Fruit fly (Drosophila melanogaster) whole organism, embryonic: ENCODE data around the gene CG3626.

Experiments
- Asciz ChIP-seq: fragments of 200-800 bp; sonication (Bioruptor generic); optimal IDR thresholded peaks from 2 replicates; lab custom pipeline; 2017; ENCODE audit warnings: missing biosample characterization, mild to moderate bottlenecking, missing genetic modification characterization, missing genetic modification reagents
- Atf-2 ChIP-seq: fragments of 200-800 bp; sonication (Bioruptor generic); optimal IDR thresholded peaks from 2 replicates; lab custom pipeline; 2016; ENCODE audit warnings: missing biosample characterization, missing genetic modification characterization
- Bteb2 ChIP-seq: fragments of 200-800 bp; sonication (Bioruptor generic); optimal IDR thresholded peaks from 2 replicates; lab custom pipeline; 2016; ENCODE audit warnings: missing biosample characterization, missing genetic modification characterization
- CG10147 ChIP-seq: fragments of 200-800 bp; sonication (Bioruptor generic); optimal IDR thresholded peaks from 2 replicates; lab custom pipeline; 2019; ENCODE audit warnings: missing biosample characterization, mild to moderate bottlenecking, missing genetic modification characterization, moderate library complexity
- CG10209 ChIP-seq: fragments of 200-800 bp; sonication (Bioruptor generic); optimal IDR thresholded peaks from 3 replicates; lab custom pipeline; 2017; ENCODE audit warnings: missing biosample characterization, mild to moderate bottlenecking, missing genetic modification characterization, missing genetic modification reagents
- CG11085 ChIP-seq: fragments of 200-800 bp; sonication (Bioruptor generic); IDR thresholded peaks from 2 replicates; pipeline ENCODE4 v1.3.6; 2022; ENCODE audit warnings: missing biosample characterization, missing genetic modification characterization
- CG11696 ChIP-seq: fragments of 200-800 bp; sonication (Bioruptor generic); IDR thresholded peaks from 2 replicates; pipeline ENCODE4 v1.3.6; 2022; ENCODE audit warnings: missing biosample characterization, missing genetic modification characterization
- CG12104 ChIP-seq: fragments of 200-800 bp; sonication (Bioruptor generic); optimal IDR thresholded peaks from 3 replicates; lab custom pipeline; 2016; ENCODE audit warnings: missing biosample characterization, missing genetic modification characterization
- CG1233 ChIP-seq: fragments of 200-800 bp; sonication (Bioruptor generic); optimal IDR thresholded peaks from 4 replicates; lab custom pipeline; 2018; ENCODE audit warnings: missing biosample characterization, mild to moderate bottlenecking, missing genetic modification characterization
- CG13775 ChIP-seq: fragments of 200-800 bp; sonication (Bioruptor generic); optimal IDR thresholded peaks from 3 replicates; lab custom pipeline; 2017; ENCODE audit warnings: missing biosample characterization, mild to moderate bottlenecking, missing genetic modification characterization
- CG14050 ChIP-seq: fragments of 200-800 bp; sonication (Bioruptor generic); IDR thresholded peaks from 3 replicates; pipeline ENCODE4 v1.3.6; 2022; ENCODE audit warnings: missing biosample characterization, missing genetic modification characterization
- CG15696 ChIP-seq: fragments of 200-800 bp; sonication (Bioruptor generic); optimal IDR thresholded peaks from 2 replicates; lab custom pipeline; 2019; ENCODE audit warnings: missing biosample characterization, mild to moderate bottlenecking, missing genetic modification characterization, moderate library complexity
- CG16813 ChIP-seq: fragments of 200-800 bp; sonication (Bioruptor generic); IDR thresholded peaks from 3 replicates; pipeline ENCODE4 v1.3.6; 2022; ENCODE audit warnings: missing biosample characterization, missing genetic modification characterization; ENCODE audit not compliant: partially characterized antibody
- CG2116 ChIP-seq: fragments of 200-800 bp; sonication (Bioruptor generic); optimal IDR thresholded peaks from 3 replicates; lab custom pipeline; 2018; ENCODE audit warnings: missing biosample characterization, mild to moderate bottlenecking, missing genetic modification characterization
- CG2875 ChIP-seq: fragments of 200-800 bp; sonication (Bioruptor generic); optimal IDR thresholded peaks from 2 replicates; lab custom pipeline; 2017; ENCODE audit warnings: missing biosample characterization, mild to moderate bottlenecking, missing genetic modification characterization, missing genetic modification reagents
- CG4282 ChIP-seq: fragments of 200-800 bp; sonication (Bioruptor generic); optimal IDR thresholded peaks from 2 replicates; lab custom pipeline; 2016; ENCODE audit warnings: missing biosample characterization, missing genetic modification characterization
- CG4854 ChIP-seq: fragments of 200-800 bp; sonication (Bioruptor generic); optimal IDR thresholded peaks from 2 replicates; lab custom pipeline; 2016; ENCODE audit warnings: missing biosample characterization, missing genetic modification characterization, inconsistent platforms
- CG5245 ChIP-seq: fragments of 200-800 bp; sonication (Bioruptor generic); optimal IDR thresholded peaks from 3 replicates; lab custom pipeline; 2016; ENCODE audit warnings: missing biosample characterization, missing genetic modification characterization
- CG6765 ChIP-seq: fragments of 200-800 bp; sonication (Bioruptor generic); optimal IDR thresholded peaks from 3 replicates; lab custom pipeline; 2017; ENCODE audit warnings: missing biosample characterization, mild to moderate bottlenecking, missing genetic modification characterization
- CG9817 ChIP-seq: fragments of 200-800 bp; sonication (Bioruptor generic); optimal IDR thresholded peaks from 2 replicates; lab custom pipeline; 2018; ENCODE audit warnings: missing biosample characterization, mild to moderate bottlenecking, missing genetic modification characterization, moderate library complexity
- CTCF ChIP-seq: fragments of 200-800 bp; sonication (Bioruptor generic); optimal IDR thresholded peaks from 2 replicates; lab custom pipeline; 2017; ENCODE audit warnings: missing biosample characterization, mild to moderate bottlenecking, missing genetic modification characterization, moderate library complexity
- CoRest ChIP-seq: fragments of 200-800 bp; sonication (Bioruptor generic); optimal IDR thresholded peaks from 3 replicates; lab custom pipeline; 2018; ENCODE audit warnings: missing biosample characterization, mild to moderate bottlenecking, missing genetic modification characterization, moderate library complexity
- Hr3 ChIP-seq: fragments of 200-800 bp; sonication (Bioruptor generic); optimal IDR thresholded peaks from 3 replicates; lab custom pipeline; 2016; ENCODE audit warnings: missing biosample characterization, missing genetic modification characterization
- Lpt ChIP-seq: fragments of >200 bp; optimal IDR thresholded peaks from 2 replicates; lab custom pipeline; 2018; ENCODE audit warnings: missing biosample characterization, missing genetic modification characterization
- MBD-R2 ChIP-seq: fragments of 200-800 bp; sonication (Bioruptor generic); IDR thresholded peaks from 2 replicates; pipeline ENCODE4 v1.3.6; 2022; ENCODE audit warnings: missing biosample characterization, missing genetic modification characterization
- Mes4 ChIP-seq: fragments of 200-800 bp; sonication (Bioruptor generic); optimal IDR thresholded peaks from 2 replicates; lab custom pipeline; 2016; ENCODE audit warnings: missing biosample characterization, missing genetic modification characterization
- NC2β ChIP-seq: fragments of 200-800 bp; sonication (Bioruptor generic); optimal IDR thresholded peaks from 2 replicates; lab custom pipeline; 2016; ENCODE audit warnings: missing biosample characterization, missing genetic modification characterization
- Pdp1 ChIP-seq, 2 experiments: fragments of 200-800 bp; sonication (Bioruptor generic); optimal IDR thresholded peaks; 3 replicates each; lab custom pipeline; 2016; ENCODE audit warnings: missing biosample characterization in 2 of 2, missing genetic modification characterization in 2 of 2, mild to moderate bottlenecking in 1 of 2, moderate library complexity in 1 of 2
- Rx ChIP-seq: fragments of 200-800 bp; sonication (Bioruptor generic); IDR thresholded peaks from 2 replicates; pipeline ENCODE4 v1.3.6; 2022; ENCODE audit warnings: missing biosample characterization, missing genetic modification characterization
- Sin3A ChIP-seq: fragments of >200 bp; optimal IDR thresholded peaks from 2 replicates; lab custom pipeline; 2018
- Xrp1 ChIP-seq: fragments of 200-800 bp; sonication (Bioruptor generic); IDR thresholded peaks from 2 replicates; pipeline ENCODE4 v1.3.6; 2022; ENCODE audit warnings: missing biosample characterization, missing genetic modification characterization
- ac ChIP-seq: fragments of 200-800 bp; sonication (Bioruptor generic); optimal IDR thresholded peaks from 3 replicates; lab custom pipeline; 2017; ENCODE audit warnings: missing biosample characterization, mild to moderate bottlenecking, missing genetic modification characterization
- al ChIP-seq: fragments of 200-800 bp; sonication (Bioruptor generic); IDR thresholded peaks from 2 replicates; pipeline ENCODE4 v1.3.6; 2022; ENCODE audit warnings: missing biosample characterization, missing genetic modification characterization
- bab2 ChIP-seq: fragments of 200-800 bp; sonication (Bioruptor generic); optimal IDR thresholded peaks from 2 replicates; lab custom pipeline; 2016; ENCODE audit warnings: missing biosample characterization, missing genetic modification characterization
- dan ChIP-seq: fragments of 200-800 bp; sonication (Bioruptor generic); IDR thresholded peaks from 2 replicates; pipeline ENCODE4 v1.3.6; 2022; ENCODE audit warnings: missing biosample characterization, missing genetic modification characterization
- esg ChIP-seq: fragments of 200-800 bp; sonication (Bioruptor generic); conservative IDR thresholded peaks from 2 replicates; pipeline ENCODE4 v1.3.6; 2022; ENCODE audit warnings: missing biosample characterization, missing genetic modification characterization
- fu2 ChIP-seq: fragments of 200-800 bp; sonication (Bioruptor generic); optimal IDR thresholded peaks from 2 replicates; lab custom pipeline; 2016; ENCODE audit warnings: missing biosample characterization, missing genetic modification characterization
- gem ChIP-seq: fragments of 200-800 bp; sonication (Bioruptor generic); optimal IDR thresholded peaks from 2 replicates; lab custom pipeline; 2019; ENCODE audit warnings: missing biosample characterization, mild to moderate bottlenecking, missing genetic modification characterization, moderate library complexity
- gfzf ChIP-seq: fragments of 200-800 bp; sonication (Bioruptor generic); optimal IDR thresholded peaks from 2 replicates; lab custom pipeline; 2016; ENCODE audit warnings: missing biosample characterization, mild to moderate bottlenecking, missing genetic modification characterization, moderate library complexity
- grn ChIP-seq: fragments of 200-800 bp; sonication (Bioruptor generic); optimal IDR thresholded peaks from 3 replicates; lab custom pipeline; 2017; ENCODE audit warnings: missing biosample characterization, missing genetic modification characterization
- kay ChIP-seq: fragments of 200-800 bp; sonication (Bioruptor generic); optimal IDR thresholded peaks from 2 replicates; lab custom pipeline; 2016; ENCODE audit warnings: missing biosample characterization, missing genetic modification characterization
- nerfin-2 ChIP-seq: fragments of 200-800 bp; sonication (Bioruptor generic); IDR thresholded peaks from 2 replicates; pipeline ENCODE4 v1.3.6; 2022; ENCODE audit warnings: missing biosample characterization, missing genetic modification characterization; ENCODE audit not compliant: partially characterized antibody
- peb ChIP-seq: fragments of 200-800 bp; sonication (Bioruptor generic); IDR thresholded peaks from 2 replicates; pipeline ENCODE4 v1.3.6; 2022; ENCODE audit warnings: missing biosample characterization, missing genetic modification characterization
- prd ChIP-seq, 3 experiments: fragments of >200 bp in 2 of 3; fragments of 200-800 bp in 1 of 3; sonication (Bioruptor generic) in 1 of 3; optimal IDR thresholded peaks in 2 of 3; IDR thresholded peaks in 1 of 3; 2 replicates in 2 of 3; 3 replicates in 1 of 3; pipeline versions ENCODE4 v1.3.6 to Lab custom; 2017 to 2022; ENCODE audit warnings: missing biosample characterization in 1 of 3, missing genetic modification characterization in 1 of 3
- row ChIP-seq: fragments of 200-800 bp; sonication (Bioruptor generic); IDR thresholded peaks from 3 replicates; pipeline ENCODE4 v1.3.6; 2022; ENCODE audit warnings: missing biosample characterization, missing genetic modification characterization
- run ChIP-seq: fragments of 200-800 bp; sonication (Bioruptor generic); optimal IDR thresholded peaks from 3 replicates; lab custom pipeline; 2018; ENCODE audit warnings: missing biosample characterization, mild to moderate bottlenecking, missing genetic modification characterization
- tgo ChIP-seq: fragments of 200-800 bp; sonication (Bioruptor generic); IDR thresholded peaks from 3 replicates; pipeline ENCODE4 v1.3.6; 2022; ENCODE audit warnings: missing biosample characterization, missing genetic modification characterization
- tin ChIP-seq: fragments of 200-800 bp; sonication (Bioruptor generic); optimal IDR thresholded peaks from 3 replicates; lab custom pipeline; 2016; ENCODE audit warnings: missing biosample characterization, missing genetic modification characterization
- ttk ChIP-seq: fragments of 200-800 bp; sonication (Bioruptor generic); IDR thresholded peaks from 2 replicates; pipeline ENCODE4 v2.1.2; 2022; ENCODE audit warnings: missing biosample characterization, missing genetic modification characterization
- wek ChIP-seq: fragments of 200-800 bp; sonication (Bioruptor generic); optimal IDR thresholded peaks from 3 replicates; lab custom pipeline; 2018; ENCODE audit warnings: missing biosample characterization, mild to moderate bottlenecking, missing genetic modification characterization, moderate library complexity
- zen2 ChIP-seq: fragments of 200-800 bp; sonication (Bioruptor generic); IDR thresholded peaks from 3 replicates; pipeline ENCODE4 v1.3.6; 2022; ENCODE audit warnings: missing biosample characterization, missing genetic modification characterization; ENCODE audit not compliant: partially characterized antibody

The CG3626 gene

dm6 chrX:4323911-4324368 lies 42.3 kb upstream of the CG3626 start (continued):
- peak; percentile 69 for TF ChIP-seq Xrp1 (GFP tag; lab: Robert Waterston, UW)
- TF ChIP-seq bab2 (GFP tag; lab: Kevin White, UChicago), result peak; percentile 37
- TF ChIP-seq wek (GFP tag; lab: Kevin White, UChicago), result no peak
- peak; percentile 31; the same call in 1 of the 2 replicates for TF ChIP-seq ttk (GFP tag; lab: Robert Waterston, UW)
- no peak for TF ChIP-seq MBD-R2 (GFP tag; lab: Robert Waterston, UW)
- peak; percentile 57 for TF ChIP-seq CG10209 (GFP tag; lab: Kevin White, UChicago)
- peak; percentile 58 for TF ChIP-seq fu2 (GFP tag; lab: Kevin White, UChicago)
- peak; percentile 28 for TF ChIP-seq CG2116
- TF ChIP-seq CG6765 (GFP tag; lab: Kevin White, UChicago), result peak; percentile 50
- TF ChIP-seq CTCF (GFP tag; lab: Kevin White, UChicago), result no peak
- TF ChIP-seq Hr3 (GFP tag; lab: Kevin White, UChicago), result peak; percentile 47
- peak; percentile 9 for TF ChIP-seq Atf-2 (GFP tag; lab: Kevin White, UChicago)
- TF ChIP-seq grn (GFP tag; lab: Kevin White, UChicago), result no peak
- TF ChIP-seq esg (GFP tag; lab: Robert Waterston, UW), result peak; percentile 49
- TF ChIP-seq al (GFP tag; lab: Robert Waterston, UW), result peak; percentile 35; the same call in 1 of the 2 replicates
- TF ChIP-seq dan (GFP tag; lab: Robert Waterston, UW), result no peak
- TF ChIP-seq CG11085 (GFP tag; lab: Robert Waterston, UW), result 0 out of 2 replicates have a peak, but pooled peaks have one; percentile 34
- TF ChIP-seq CG16813, result no peak
- no peak for TF ChIP-seq prd (optimal IDR thresholded peaks at IDR 0.05; lab: Kevin White, UChicago)
- TF ChIP-seq prd (GFP tag; IDR thresholded peaks at IDR 0.05; lab: Robert Waterston, UW), result peak; percentile 45; the same call in 2 of the 3 replicates
- TF ChIP-seq Bteb2, result peak; percentile 40
- peak; percentile 68 for TF ChIP-seq CoRest
- no peak for TF ChIP-seq gfzf (GFP tag; lab: Kevin White, UChicago)
- peak; percentile 15 for TF ChIP-seq Mes4 (GFP tag; lab: Kevin White, UChicago)
- peak in 1 of 2 experiments; percentile 49 for TF ChIP-seq Pdp1 (GFP tag; optimal IDR thresholded peaks at IDR 0.05; lab: Kevin White, UChicago)
- TF ChIP-seq tin (GFP tag; lab: Kevin White, UChicago), result peak; percentile 52
- TF ChIP-seq CG2875 (GFP tag; lab: Kevin White, UChicago), result no peak
- TF ChIP-seq row (GFP tag; lab: Robert Waterston, UW), result peak; percentile 67
- peak; percentile 18 for TF ChIP-seq Asciz (GFP tag; lab: Kevin White, UChicago)
- TF ChIP-seq CG14050 (GFP tag; lab: Robert Waterston, UW), result peak; percentile 47; the same call in 1 of the 3 replicates
- peak; percentile 83 for TF ChIP-seq gem (tag; lab: Kevin White, UChicago)
- no peak for TF ChIP-seq zen2 (GFP tag; lab: Robert Waterston, UW)
- no peak for TF ChIP-seq NC2β (GFP tag; lab: Kevin White, UChicago)
- TF ChIP-seq nerfin-2 (GFP tag; lab: Robert Waterston, UW), result no peak
- TF ChIP-seq CG13775 (GFP tag; lab: Kevin White, UChicago), result peak; percentile 64
- 0 out of 2 replicates have a peak, but pooled peaks have one; percentile 22 for TF ChIP-seq CG11696 (GFP tag; lab: Robert Waterston, UW)
- peak; percentile 66 for TF ChIP-seq CG10147
- no peak for TF ChIP-seq run
- TF ChIP-seq CG12104 (GFP tag; lab: Kevin White, UChicago), result peak; percentile 33
- TF ChIP-seq peb (GFP tag; lab: Robert Waterston, UW), result no peak
- peak; percentile 35; the same call in 1 of the 2 replicates for TF ChIP-seq Rx (GFP tag; lab: Robert Waterston, UW)
- no peak for TF ChIP-seq ac (GFP tag; lab: Kevin White, UChicago)
- no peak for TF ChIP-seq CG5245 (GFP tag; lab: Kevin White, UChicago)
- TF ChIP-seq CG15696 (tag; lab: Kevin White, UChicago), result no peak
- no peak for TF ChIP-seq Lpt (GFP tag; lab: Kevin White, UChicago)
- no peak for TF ChIP-seq kay
- TF ChIP-seq CG1233 (GFP tag; lab: Kevin White, UChicago), result peak; percentile 40
- TF ChIP-seq CG4854 (GFP tag; lab: Kevin White, UChicago), result peak; percentile 10
- no peak for TF ChIP-seq CG4282
- peak; percentile 67 for TF ChIP-seq CG9817
- TF ChIP-seq Sin3A (lab: Kevin White, UChicago), result no peak
- peak; percentile 64; the same call in 2 of the 3 replicates for TF ChIP-seq tgo
